Worm (Caenorhabditis elegans): ENCODE results near the gene algn-6.

Gene algn-6

DNA sequence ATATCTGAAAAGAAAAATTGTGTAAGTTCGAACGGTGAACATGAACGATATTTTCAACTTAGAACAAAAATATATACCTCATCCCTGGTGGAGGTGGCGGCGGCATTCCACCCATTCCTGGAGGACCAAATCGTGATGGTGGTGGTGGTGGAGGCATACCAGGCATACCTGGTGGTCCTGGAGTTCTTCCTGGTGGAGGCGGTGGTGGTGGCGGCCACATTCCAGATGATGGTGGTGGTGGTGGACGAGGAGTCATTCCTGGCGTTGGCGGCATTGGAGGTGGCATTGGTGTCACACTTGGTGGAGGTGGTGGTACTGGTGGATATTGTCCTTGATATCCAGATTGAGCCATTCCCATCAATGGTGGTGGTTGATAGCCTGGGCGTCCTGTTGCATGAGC is 5.0 kb upstream of the algn-6 start:
- TF ChIP-seq ztf-28 (GFP tag; IDR thresholded peaks at IDR 0.05), result no peak
- no peak for TF ChIP-seq madf-3 (GFP tag; IDR thresholded peaks at IDR 0.05)
- TF ChIP-seq zim-3 (tag; optimal IDR thresholded peaks at IDR 0.05), result peak; percentile 7
- TF ChIP-seq zfh-2 (GFP tag; conservative IDR thresholded peaks at IDR 0.05), result peak; percentile 74
- TF ChIP-seq egrh-3 (GFP tag; IDR thresholded peaks at IDR 0.05), result peak; percentile 7; the same call in 1 of the 2 replicates

DNA sequence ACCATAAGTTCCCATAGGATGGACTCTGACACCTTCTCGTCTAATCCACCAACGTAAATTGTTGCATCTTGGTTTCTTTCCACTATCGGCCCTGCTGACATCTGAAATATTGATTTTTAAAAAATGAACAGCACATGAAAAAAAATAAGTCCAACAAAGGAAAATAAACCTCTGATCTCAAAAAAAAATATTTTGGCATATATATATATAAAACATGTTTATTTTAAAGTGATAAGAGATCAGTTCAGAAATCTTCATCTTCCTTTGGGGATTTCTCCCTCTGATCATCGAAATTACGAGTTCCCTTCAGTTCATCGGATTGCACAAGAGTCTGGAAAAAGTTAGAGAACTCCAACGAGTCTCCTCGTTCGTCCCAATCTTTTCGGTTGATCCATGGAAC is 3.9 kb upstream of the algn-6 start, which contains the start of gene sap-49:
Gene sap-49 (minus strand): TSS at position 101 of the 400 bp plus-strand sequence.
- TF ChIP-seq hsf-1 (GFP tag; IDR thresholded peaks at IDR 0.05), result no peak
- TF ChIP-seq ekl-4 (GFP tag; IDR thresholded peaks at IDR 0.05), result no peak
- TF ChIP-seq lin-40 (tag; optimal IDR thresholded peaks at IDR 0.05), result no peak
- TF ChIP-seq efl-1 (GFP tag; optimal IDR thresholded peaks at IDR 0.05), result no peak
- TF ChIP-seq C06A6.2 (GFP tag; conservative IDR thresholded peaks at IDR 0.05), result no peak
- TF ChIP-seq C17E4.6 (GFP tag; IDR thresholded peaks at IDR 0.05), result no peak
- no peak for TF ChIP-seq F22D6.2 (tag; optimal IDR thresholded peaks at IDR 0.05)
- TF ChIP-seq B0261.1 (tag; optimal IDR thresholded peaks at IDR 0.05), result no peak
- no peak for TF ChIP-seq hmg-1.2 (GFP tag; IDR thresholded peaks at IDR 0.05)
- no peak for TF ChIP-seq lin-26 (GFP tag; IDR thresholded peaks at IDR 0.05)
- no peak for TF ChIP-seq nhr-27 (tag; optimal IDR thresholded peaks at IDR 0.05)
- TF ChIP-seq F10E7.11 (tag; optimal IDR thresholded peaks at IDR 0.05), result no peak
- no peak for TF ChIP-seq ceh-79 (tag; optimal IDR thresholded peaks at IDR 0.05)
- no peak for TF ChIP-seq lag-1 (GFP tag; IDR thresholded peaks at IDR 0.05)
- TF ChIP-seq attf-3 (GFP tag; conservative IDR thresholded peaks at IDR 0.05), result no peak
- no peak for TF ChIP-seq ZK185.1 (tag; optimal IDR thresholded peaks at IDR 0.05; ENCODE audit: poor library complexity, severe bottlenecking)
- no peak for TF ChIP-seq Y56A3A.18 (GFP tag; IDR thresholded peaks at IDR 0.05)

DNA sequence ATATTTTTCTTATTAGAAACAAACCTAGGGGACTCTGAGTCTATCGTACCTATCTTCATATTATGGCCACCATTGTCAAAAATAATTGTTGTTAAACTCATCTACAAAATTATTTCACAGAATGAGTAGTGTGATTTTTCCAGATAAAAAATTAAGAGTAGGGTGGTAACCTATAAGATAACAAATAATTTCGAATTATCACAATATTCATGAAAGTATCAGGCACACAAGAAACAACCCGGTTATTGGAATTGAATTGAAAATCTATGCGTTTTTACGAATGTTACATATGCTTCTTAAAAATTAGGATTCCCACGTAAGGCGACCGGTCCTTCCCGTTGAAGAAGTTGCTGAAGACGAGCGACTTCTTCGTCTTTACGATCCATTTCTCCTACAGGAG is 2.4 kb upstream of the algn-6 start, which contains the start of gene arp-6:
Gene arp-6 (minus strand): TSS at position 101 of the 400 bp plus-strand sequence.
- TF ChIP-seq rcor-1 (GFP tag; IDR thresholded peaks at IDR 0.05) (no peak), nhr-179 (tag; optimal IDR thresholded peaks at IDR 0.05) (no peak), F39B2.1 (GFP tag; IDR thresholded peaks at IDR 0.05) (no peak), die-1 (tag; optimal IDR thresholded peaks at IDR 0.05) (no peak), ceh-91 (GFP tag; IDR thresholded peaks at IDR 0.05) (no peak), egrh-3 (GFP tag; IDR thresholded peaks at IDR 0.05) (no peak), ztf-25 (GFP tag; IDR thresholded peaks at IDR 0.05) (no peak), B0336.3 (GFP tag; IDR thresholded peaks at IDR 0.05) (no peak), F49E8.2 (tag; optimal IDR thresholded peaks at IDR 0.05; ENCODE audit: insufficient read depth) (no peak), mcd-1 (GFP tag; IDR thresholded peaks at IDR 0.05) (no peak), T07F8.4 (tag; optimal IDR thresholded peaks at IDR 0.05) (no peak), C06A6.2 (GFP tag; conservative IDR thresholded peaks at IDR 0.05) (no peak), dpff-1 (tag; optimal IDR thresholded peaks at IDR 0.05) (no peak), ceh-40 (GFP tag; IDR thresholded peaks at IDR 0.05) (no peak), ets-4 (GFP tag; optimal IDR thresholded peaks at IDR 0.05) (no peak), dpl-1 (GFP tag; optimal IDR thresholded peaks at IDR 0.05) (no peak), let-526 (GFP tag; IDR thresholded peaks at IDR 0.05) (no peak), ceh-58 (GFP tag; IDR thresholded peaks at IDR 0.05) (no peak), him-1 (tag; optimal IDR thresholded peaks at IDR 0.05) (no peak)

Measured in whole organism, young adult.